Worm (Caenorhabditis elegans) whole organism, L4 larva: ENCODE measurements around the gene D1014.7.

Source experiments
- F10B5.3 ChIP-seq: sonication (generic microtip); optimal IDR thresholded peaks from 2 replicates; lab custom pipeline; 2016; ENCODE audit warnings: mild to moderate bottlenecking, missing genetic modification characterization, missing compliant biosample characterization
- T26A8.4 ChIP-seq: fragments of 200-800 bp; sonication (Bioruptor generic); IDR thresholded peaks from 2 replicates; pipeline ENCODE4 v1.3.6; 2022; ENCODE audit warnings: missing genetic modification characterization, missing compliant biosample characterization
- Y48G9A.11 ChIP-seq: fragments of 200-800 bp; sonication (Bioruptor generic); IDR thresholded peaks from 2 replicates; pipeline ENCODE4 v1.3.6; 2022; ENCODE audit warnings: missing genetic modification reagents, missing genetic modification characterization, missing compliant biosample characterization
- ZK546.5 ChIP-seq, 2 experiments: sonication (generic microtip); optimal IDR thresholded peaks; 2 replicates each; lab custom pipeline; 2017; ENCODE audit warnings: missing biosample characterization in 2 of 2, missing genetic modification characterization in 2 of 2
- aly-2 ChIP-seq: sonication (generic microtip); optimal IDR thresholded peaks from 2 replicates; lab custom pipeline; 2018; ENCODE audit warnings: missing biosample characterization, missing genetic modification characterization
- arid-1 ChIP-seq: fragments of 200-800 bp; sonication (Bioruptor generic); conservative IDR thresholded peaks from 2 replicates; pipeline ENCODE4 v1.3.6; 2022; ENCODE audit warnings: missing genetic modification reagents, missing genetic modification characterization, missing compliant biosample characterization
- attf-4 ChIP-seq: sonication (generic microtip); optimal IDR thresholded peaks from 3 replicates; lab custom pipeline; 2017; ENCODE audit warnings: missing biosample characterization, missing genetic modification characterization
- daf-12 ChIP-seq: fragments of 150-350 bp; optimal IDR thresholded peaks from 2 replicates; lab custom pipeline; 2014; ENCODE audit warnings: missing biosample characterization, missing genetic modification reagents, missing genetic modification characterization
- daf-19 ChIP-seq: fragments of 200-800 bp; sonication (Bioruptor generic); conservative IDR thresholded peaks from 2 replicates; pipeline ENCODE4 v1.3.6; 2022; ENCODE audit warnings: missing genetic modification characterization, missing compliant biosample characterization
- daf-8 ChIP-seq: fragments of 200-800 bp; sonication (Bioruptor generic); IDR thresholded peaks from 2 replicates; pipeline ENCODE4 v1.3.6; 2022; ENCODE audit warnings: missing genetic modification characterization, missing compliant biosample characterization
- dmd-6 ChIP-seq: fragments of 200-800 bp; sonication (Bioruptor generic); IDR thresholded peaks from 2 replicates; pipeline ENCODE4 v1.3.6; 2022; ENCODE audit warnings: missing genetic modification reagents, missing genetic modification characterization, missing compliant biosample characterization
- dmd-9 ChIP-seq: fragments of 200-800 bp; sonication (Bioruptor generic); IDR thresholded peaks from 2 replicates; pipeline ENCODE4 v1.3.6; 2022; ENCODE audit warnings: missing genetic modification reagents, missing genetic modification characterization, missing compliant biosample characterization
- dpl-1 ChIP-seq: fragments of 150-350 bp; optimal IDR thresholded peaks from 2 replicates; lab custom pipeline; 2014; ENCODE audit warnings: missing biosample characterization, missing genetic modification reagents, missing genetic modification characterization
- egl-43 ChIP-seq: fragments of 200-800 bp; sonication (Bioruptor generic); IDR thresholded peaks from 2 replicates; pipeline ENCODE4 v1.3.6; 2022; ENCODE audit warnings: missing genetic modification reagents, missing genetic modification characterization, missing compliant biosample characterization
- fkh-10 ChIP-seq: fragments of 150-350 bp; optimal IDR thresholded peaks from 2 replicates; lab custom pipeline; 2014; ENCODE audit warnings: missing biosample characterization, missing genetic modification reagents, missing genetic modification characterization
- hlh-30 ChIP-seq: sonication (generic microtip); optimal IDR thresholded peaks from 2 replicates; lab custom pipeline; 2017; ENCODE audit warnings: antibody characterized with exemption, mild to moderate bottlenecking, missing genetic modification characterization, missing compliant biosample characterization; ENCODE audit not compliant: insufficient read depth
- lin-1 ChIP-seq: fragments of 200-800 bp; sonication (Bioruptor generic); IDR thresholded peaks from 2 replicates; pipeline ENCODE4 v1.3.6; 2022; ENCODE audit warnings: missing genetic modification reagents, missing genetic modification characterization, missing compliant biosample characterization
- lin-15B ChIP-seq: fragments of 150-350 bp; sonication (generic microtip); optimal IDR thresholded peaks from 3 replicates; lab custom pipeline; 2014; ENCODE audit warnings: missing biosample characterization, missing genetic modification characterization
- lin-38 ChIP-seq: fragments of 200-800 bp; sonication (Bioruptor generic); IDR thresholded peaks from 2 replicates; pipeline ENCODE4 v1.3.6; 2022; ENCODE audit warnings: missing genetic modification reagents, missing genetic modification characterization, missing compliant biosample characterization
- lsy-2 ChIP-seq, 2 experiments: fragments of 150-350 bp in 1 of 2; sonication (generic microtip) in 1 of 2; optimal IDR thresholded peaks; 2 replicates each; lab custom pipeline; 2014 to 2017; ENCODE audit warnings: missing biosample characterization in 2 of 2, missing genetic modification characterization in 2 of 2
- mdl-1 ChIP-seq, 2 experiments: fragments of 150-350 bp in 1 of 2; sonication (generic microtip) in 1 of 2; optimal IDR thresholded peaks; 2 replicates each; lab custom pipeline; 2014 to 2017; ENCODE audit warnings: missing biosample characterization in 2 of 2, missing genetic modification characterization in 2 of 2
- mdt-29 ChIP-seq: fragments of 200-800 bp; sonication (Bioruptor generic); IDR thresholded peaks from 2 replicates; pipeline ENCODE4 v1.3.6; 2022; ENCODE audit warnings: missing genetic modification reagents, missing genetic modification characterization, missing compliant biosample characterization
- mxl-2 ChIP-seq: fragments of 200-800 bp; sonication (Bioruptor generic); conservative IDR thresholded peaks from 2 replicates; pipeline ENCODE4 v1.3.6; 2022; ENCODE audit warnings: missing genetic modification reagents, missing genetic modification characterization, missing compliant biosample characterization
- nhr-11 ChIP-seq: fragments of 150-350 bp; optimal IDR thresholded peaks from 2 replicates; lab custom pipeline; 2014; ENCODE audit warnings: missing biosample characterization, missing genetic modification characterization
- nhr-28 ChIP-seq: fragments of 150-350 bp; optimal IDR thresholded peaks from 2 replicates; lab custom pipeline; 2014; ENCODE audit warnings: missing biosample characterization, missing genetic modification characterization
- nhr-41 ChIP-seq: fragments of 200-800 bp; sonication (Bioruptor generic); IDR thresholded peaks from 2 replicates; pipeline ENCODE4 v1.3.6; 2022; ENCODE audit warnings: missing genetic modification reagents, missing genetic modification characterization, missing compliant biosample characterization
- nhr-6 ChIP-seq: fragments of 150-350 bp; optimal IDR thresholded peaks from 2 replicates; lab custom pipeline; 2014; ENCODE audit warnings: missing biosample characterization, missing genetic modification characterization
- rbr-2 ChIP-seq: sonication (generic microtip); optimal IDR thresholded peaks from 2 replicates; lab custom pipeline; 2016; ENCODE audit warnings: missing genotype, missing genetic modification characterization, missing compliant biosample characterization
- saeg-2 ChIP-seq: fragments of 200-800 bp; sonication (Bioruptor generic); IDR thresholded peaks from 2 replicates; pipeline ENCODE4 v1.3.6; 2022; ENCODE audit warnings: missing genetic modification reagents, missing genetic modification characterization, missing compliant biosample characterization
- skn-1 ChIP-seq: fragments of 150-350 bp; optimal IDR thresholded peaks from 2 replicates; lab custom pipeline; 2014; ENCODE audit warnings: missing biosample characterization, missing genetic modification characterization
- spr-1 ChIP-seq: sonication (generic microtip); optimal IDR thresholded peaks from 2 replicates; lab custom pipeline; 2016; ENCODE audit warnings: mild to moderate bottlenecking, missing genetic modification characterization, missing compliant biosample characterization
- tag-97 ChIP-seq: fragments of 200-800 bp; sonication (Bioruptor generic); IDR thresholded peaks from 2 replicates; pipeline ENCODE4 v1.3.6; 2022; ENCODE audit warnings: missing genetic modification characterization, missing compliant biosample characterization
- unc-62 ChIP-seq, 3 experiments: fragments of 150-350 bp in 1 of 3; sonication (generic microtip); optimal IDR thresholded peaks in 2 of 3; peaks in 1 of 3; 1 replicate in 1 of 3; 2 replicates in 2 of 3; lab custom pipeline; 2014 to 2017; ENCODE audit warnings: missing biosample characterization in 3 of 3, missing genetic modification characterization in 3 of 3, missing genetic modification reagents in 3 of 3, missing genotype in 1 of 3
- ztf-7 ChIP-seq: fragments of 150-350 bp; optimal IDR thresholded peaks from 2 replicates; lab custom pipeline; 2014; ENCODE audit warnings: missing biosample characterization, missing genetic modification characterization

D1014.7 gene

ce11 chrV:8117964-8118363 lies at the start of gene D1014.7:
D1014.7 (plus strand) TSS chrV:8118264.
- TF ChIP-seq arid-1 (no peak), nhr-11 (tag; lab: Kevin White, UChicago) (no peak), tag-97 (GFP tag; lab: Robert Waterston, UW) (no peak), lin-38 (GFP tag; lab: Robert Waterston, UW) (no peak), egl-43 (no peak), mdt-29 (GFP tag; lab: Robert Waterston, UW) (no peak), unc-62 (GFP tag; optimal IDR thresholded peaks at IDR 0.05 in 1 of 2; lab: Kevin White, UChicago) (no peak), unc-62 (tag; optimal IDR thresholded peaks at IDR 0.05; lab: Kevin White, UChicago) (no peak), lin-15B (tag; lab: Kevin White, UChicago) (no peak), lsy-2 (tag; optimal IDR thresholded peaks at IDR 0.05; lab: Kevin White, UChicago) (no peak), dmd-9 (GFP tag; lab: Robert Waterston, UW) (no peak), lin-1 (GFP tag; lab: Robert Waterston, UW) (no peak), spr-1 (tag; lab: Kevin White, UChicago) (no peak), nhr-41 (GFP tag; lab: Robert Waterston, UW) (no peak), dmd-6 (GFP tag; lab: Robert Waterston, UW) (no peak), dpl-1 (no peak), ZK546.5 (tag; optimal IDR thresholded peaks at IDR 0.05; lab: Kevin White, UChicago) (no peak), ztf-7 (tag; lab: Kevin White, UChicago) (no peak), attf-4 (no peak)

- TF ChIP-seq daf-19 (GFP tag; lab: Robert Waterston, UW) (no peak), unc-62 (GFP tag; optimal IDR thresholded peaks at IDR 0.05 in 1 of 2; lab: Kevin White, UChicago) (peak in 1 of 2 experiments; percentile 17), unc-62 (tag; optimal IDR thresholded peaks at IDR 0.05; lab: Kevin White, UChicago) (no peak)
- TF ChIP-seq, all 104 proteins: peak for 1
Measured at ce11 chrV:8069637-8070036, 48.4 kb upstream of the D1014.7 start, which contains the start of gene str-143. str-143 (minus strand) TSS chrV:8069737.

- TF ChIP-seq daf-19 (GFP tag; lab: Robert Waterston, UW) (no peak), skn-1 (tag; lab: Kevin White, UChicago) (no peak), daf-8 (GFP tag; lab: Robert Waterston, UW) (no peak), tag-97 (GFP tag; lab: Robert Waterston, UW) (no peak), hlh-30 (no peak), T26A8.4 (GFP tag; lab: Robert Waterston, UW) (no peak), F10B5.3 (no peak), aly-2 (tag; lab: Kevin White, UChicago) (no peak), nhr-6 (tag; lab: Kevin White, UChicago) (no peak), saeg-2 (GFP tag; lab: Robert Waterston, UW) (no peak), nhr-11 (tag; lab: Kevin White, UChicago) (no peak), dmd-9 (GFP tag; lab: Robert Waterston, UW) (no peak), mxl-2 (GFP tag; lab: Robert Waterston, UW) (no peak), fkh-10 (GFP tag; lab: Kevin White, UChicago) (no peak)
Measured at ce11 chrV:8072047-8072446, 46.0 kb upstream of the D1014.7 start, which contains the start of gene str-144. str-144 (minus strand) TSS chrV:8072147.

- TF ChIP-seq unc-62 (GFP tag; optimal IDR thresholded peaks at IDR 0.05 in 1 of 2; lab: Kevin White, UChicago) (peak in 1 of 2 experiments; percentile 80), unc-62 (tag; optimal IDR thresholded peaks at IDR 0.05; lab: Kevin White, UChicago) (no peak), rbr-2 (no peak), daf-12 (no peak), nhr-28 (peak; percentile 52), attf-4 (no peak), nhr-6 (tag; lab: Kevin White, UChicago) (no peak), mdl-1 (tag; optimal IDR thresholded peaks at IDR 0.05; lab: Kevin White, UChicago) (peak in 1 of 2 experiments; percentile 24), Y48G9A.11 (GFP tag; lab: Robert Waterston, UW) (no peak), ztf-7 (tag; lab: Kevin White, UChicago) (no peak)
Measured at ce11 chrV:8073162-8073561, 44.9 kb upstream of the D1014.7 start.
